Worm (Caenorhabditis elegans) whole organism, young adult: ENCODE data around the gene hpo-15.

Experiments used
- F39B2.1 ChIP-seq: fragments of 200-800 bp; sonication (Bioruptor generic); IDR thresholded peaks from 2 replicates; pipeline ENCODE4 v1.3.6; 2022; ENCODE audit warnings: missing genetic modification reagents, missing genetic modification characterization, missing compliant biosample characterization
- F49E8.2 ChIP-seq: sonication (generic microtip); optimal IDR thresholded peaks from 3 replicates; lab custom pipeline; 2017; ENCODE audit warnings: missing genetic modification characterization, mild to moderate bottlenecking, missing compliant biosample characterization, antibody characterized with exemption, moderate library complexity; ENCODE audit not compliant: insufficient read depth
- F57A8.1 ChIP-seq: fragments of 200-800 bp; sonication (Bioruptor generic); optimal IDR thresholded peaks from 2 replicates; lab custom pipeline; 2018; ENCODE audit warnings: mild to moderate bottlenecking, missing genetic modification characterization, moderate library complexity, missing compliant biosample characterization
- attf-3 ChIP-seq: fragments of 200-800 bp; sonication (Bioruptor generic); conservative IDR thresholded peaks from 2 replicates; pipeline ENCODE4 v1.3.6; 2022; ENCODE audit warnings: missing genetic modification reagents, missing genetic modification characterization, missing compliant biosample characterization
- cebp-1 ChIP-seq, 2 experiments: fragments of 200-800 bp in 1 of 2; sonication (Bioruptor generic) in 1 of 2; sonication (generic microtip) in 1 of 2; IDR thresholded peaks in 1 of 2; optimal IDR thresholded peaks in 1 of 2; 2 replicates each; pipeline versions ENCODE4 v1.3.6 to Lab custom; 2017 to 2022; ENCODE audit warnings: missing compliant biosample characterization in 2 of 2, missing genetic modification characterization in 2 of 2, mild to moderate bottlenecking in 1 of 2, missing genetic modification reagents in 1 of 2, moderate library complexity in 1 of 2
- ceh-100 ChIP-seq: fragments of 200-800 bp; sonication (Bioruptor generic); IDR thresholded peaks from 2 replicates; pipeline ENCODE4 v1.3.6; 2022; ENCODE audit warnings: missing genetic modification reagents, missing genetic modification characterization, missing compliant biosample characterization
- pha-4 ChIP-seq: fragments of 150-350 bp; sonication (generic microtip); optimal IDR thresholded peaks from 2 replicates; lab custom pipeline; 2014; ENCODE audit warnings: missing biosample characterization, missing genetic modification reagents, missing genetic modification characterization

DNA sequence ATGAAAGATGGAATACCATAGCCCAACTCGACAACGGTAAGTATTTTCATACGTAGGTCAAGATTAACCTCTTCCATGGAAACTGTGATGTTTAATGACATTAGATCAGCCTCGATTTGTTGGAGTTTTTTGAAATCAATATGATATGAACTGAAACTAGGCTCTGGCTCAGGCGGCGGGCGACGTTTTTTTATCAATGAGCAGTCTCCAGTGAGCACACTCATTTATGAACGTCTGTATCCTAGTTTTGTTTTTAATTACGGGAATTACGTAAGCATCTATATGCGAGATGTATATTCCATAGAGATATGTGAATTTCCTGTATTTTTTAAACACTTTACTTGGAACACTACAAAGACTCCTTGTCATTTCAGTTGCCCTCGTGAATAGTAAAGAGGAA, 50.7 kb downstream of the hpo-15 start, which contains the start of gene srg-67:
- no peak for TF ChIP-seq attf-3
- no peak for TF ChIP-seq ceh-100
- no peak for TF ChIP-seq F39B2.1
- TF ChIP-seq pha-4, result no peak
- no peak for TF ChIP-seq F57A8.1 (GFP tag; lab: Kevin White, UChicago)
- TF ChIP-seq F49E8.2 (tag; lab: Kevin White, UChicago), result no peak
- TF ChIP-seq cebp-1 (GFP tag; IDR thresholded peaks at IDR 0.05; lab: Robert Waterston, UW), result no peak
- no peak for TF ChIP-seq cebp-1 (tag; optimal IDR thresholded peaks at IDR 0.05; lab: Kevin White, UChicago)
